Worm (Caenorhabditis elegans): ENCODE measurements around the gene R08F11.1.

Gene R08F11.1

DNA sequence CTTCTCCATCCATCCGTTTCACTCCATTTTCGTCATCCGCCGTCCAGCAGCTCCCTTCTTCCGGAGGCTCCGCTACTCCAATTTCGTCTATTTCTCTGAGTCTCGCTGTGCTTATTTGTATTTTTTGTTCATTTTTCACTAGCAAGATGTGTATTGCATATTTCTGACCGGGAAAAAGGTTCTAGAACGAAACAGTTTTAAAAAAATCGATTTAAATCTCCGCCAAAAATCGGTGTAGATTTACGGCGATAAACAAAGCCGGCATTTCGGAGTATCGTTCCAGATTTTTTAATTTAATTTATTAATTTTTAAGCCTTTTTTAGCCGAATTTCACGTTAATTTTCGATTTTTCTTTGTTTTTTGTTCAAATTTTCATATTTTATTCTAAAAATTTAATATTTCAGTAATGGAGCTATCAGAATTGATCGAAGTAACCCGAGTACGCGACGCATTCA, 40.8 kb downstream of the R08F11.1 start, which contains the start of gene mtm-9 (continued):
- TF ChIP-seq lin-1 (GFP tag; IDR thresholded peaks at IDR 0.05) = no peak
- no peak for TF ChIP-seq nhr-102 (tag; optimal IDR thresholded peaks at IDR 0.05)
- no peak for TF ChIP-seq mdt-29 (GFP tag; IDR thresholded peaks at IDR 0.05)
- no peak for TF ChIP-seq daf-19 (GFP tag; conservative IDR thresholded peaks at IDR 0.05)
- TF ChIP-seq ceh-44 (GFP tag; IDR thresholded peaks at IDR 0.05) = no peak
- no peak for TF ChIP-seq daf-16 (GFP tag; optimal IDR thresholded peaks at IDR 0.05)
- peak; percentile 55 for TF ChIP-seq daf-16 (tag; optimal IDR thresholded peaks at IDR 0.05)
- TF ChIP-seq attf-4 (tag; optimal IDR thresholded peaks at IDR 0.05) = no peak
- no peak for TF ChIP-seq pha-4 (GFP tag; IDR thresholded peaks at IDR 0.05)
- TF ChIP-seq pha-4 (tag; optimal IDR thresholded peaks at IDR 0.05) = no peak
- TF ChIP-seq ceh-28 (tag; optimal IDR thresholded peaks at IDR 0.05) = no peak
- TF ChIP-seq unc-62 (GFP tag; optimal IDR thresholded peaks at IDR 0.05 in 1 of 2) = peak in 1 of 2 experiments; percentile 27
- no peak for TF ChIP-seq unc-62 (tag; optimal IDR thresholded peaks at IDR 0.05)
- TF ChIP-seq snpc-4 (tag; optimal IDR thresholded peaks at IDR 0.05) = no peak
- no peak for TF ChIP-seq mdl-1 (tag; optimal IDR thresholded peaks at IDR 0.05)
- TF ChIP-seq hif-1 (tag; optimal IDR thresholded peaks at IDR 0.05) = peak in 1 of 2 experiments; percentile 7
- no peak for TF ChIP-seq lin-13 (GFP tag; optimal IDR thresholded peaks at IDR 0.05)
- no peak for TF ChIP-seq nhr-10 (tag; optimal IDR thresholded peaks at IDR 0.05)
- no peak for TF ChIP-seq ceh-20 (GFP tag; IDR thresholded peaks at IDR 0.05)
- peak; percentile 42 for TF ChIP-seq hlh-30 (tag; optimal IDR thresholded peaks at IDR 0.05; ENCODE audit: insufficient read depth)
- no peak for TF ChIP-seq daf-8 (GFP tag; IDR thresholded peaks at IDR 0.05)
- peak; percentile 31 for TF ChIP-seq dve-1 (tag; optimal IDR thresholded peaks at IDR 0.05; ENCODE audit: insufficient read depth)
- TF ChIP-seq zag-1 (tag; optimal IDR thresholded peaks at IDR 0.05) = no peak
- no peak for TF ChIP-seq nhr-77 (tag; optimal IDR thresholded peaks at IDR 0.05)
- TF ChIP-seq ztf-11 (tag; optimal IDR thresholded peaks at IDR 0.05) = no peak

- TF ChIP-seq aha-1 (tag) (peak; percentile 51), hlh-11 (tag; optimal IDR thresholded peaks at IDR 0.05) (no peak), mdl-1 (tag; optimal IDR thresholded peaks at IDR 0.05) (no peak), daf-16 (GFP tag; optimal IDR thresholded peaks at IDR 0.05) (no peak), daf-16 (tag; optimal IDR thresholded peaks at IDR 0.05) (no peak), set-16 (GFP tag; IDR thresholded peaks at IDR 0.05) (no peak)
Measured at ce11 chrV:3739302-3739701, 44.7 kb downstream of the R08F11.1 start, which contains the start of gene hpo-36. hpo-36 (minus strand) TSS chrV:3739402.

DNA sequence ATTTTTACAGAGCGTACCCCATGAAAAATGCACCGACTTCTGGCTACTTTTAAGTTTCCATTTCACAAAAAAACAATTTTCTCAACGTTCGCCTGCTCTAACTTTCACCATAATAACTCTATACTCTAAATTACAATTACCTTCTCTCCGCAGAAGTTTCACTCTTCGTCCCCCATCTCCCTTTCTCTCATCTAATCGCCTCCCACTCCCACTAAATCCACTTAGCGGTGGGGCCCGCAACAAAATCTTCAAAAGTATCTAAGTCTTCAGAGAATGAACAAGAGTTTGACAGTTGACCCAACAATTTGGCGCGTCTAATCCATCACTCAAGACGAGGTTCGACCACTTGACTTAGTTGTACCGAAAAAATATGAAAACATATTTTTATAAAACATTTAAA, 45.6 kb downstream of the R08F11.1 start:
- TF ChIP-seq nhr-11 (tag; optimal IDR thresholded peaks at IDR 0.05) (no peak), sdz-12 (GFP tag; optimal IDR thresholded peaks at IDR 0.05) (no peak), aha-1 (tag) (no peak), lin-15B (tag; optimal IDR thresholded peaks at IDR 0.05) (no peak), mes-2 (tag; optimal IDR thresholded peaks at IDR 0.05; ENCODE audit: poor library complexity, severe bottlenecking) (no peak), ceh-44 (GFP tag; IDR thresholded peaks at IDR 0.05) (no peak), jun-1 (tag; optimal IDR thresholded peaks at IDR 0.05) (no peak), nhr-77 (tag; optimal IDR thresholded peaks at IDR 0.05) (no peak)

All from whole organism, L4 larva.